Worm (Caenorhabditis elegans): Measurements from ENCODE around the gene cdc-14.

DNA sequence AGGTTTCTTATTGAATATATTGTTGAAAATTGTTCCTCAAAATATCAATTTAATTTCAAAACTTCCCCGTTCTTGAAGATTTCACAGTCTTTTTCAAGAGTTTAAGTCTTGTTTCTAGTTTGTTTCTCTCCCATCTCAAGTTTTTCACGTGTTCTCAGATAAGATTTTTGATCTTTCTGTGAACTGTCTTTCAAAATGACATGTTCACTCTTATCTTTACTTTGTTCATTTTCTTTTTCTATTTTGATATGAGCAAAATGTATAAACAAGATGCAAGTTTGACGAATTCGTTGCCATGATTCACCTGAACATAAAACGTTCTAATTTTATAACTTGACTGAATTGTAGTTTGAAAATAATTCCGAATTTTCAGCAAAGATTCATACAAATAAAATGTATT lies 38.4 kb downstream of the cdc-14 start:
- no peak for TF ChIP-seq jun-1 (tag; optimal IDR thresholded peaks at IDR 0.05)
- TF ChIP-seq nhr-111 (GFP tag; optimal IDR thresholded peaks at IDR 0.05) = no peak

Data from whole organism, L4 larva.